Worm (Caenorhabditis elegans): Measurements from ENCODE around the gene H03E18.2.

DNA sequence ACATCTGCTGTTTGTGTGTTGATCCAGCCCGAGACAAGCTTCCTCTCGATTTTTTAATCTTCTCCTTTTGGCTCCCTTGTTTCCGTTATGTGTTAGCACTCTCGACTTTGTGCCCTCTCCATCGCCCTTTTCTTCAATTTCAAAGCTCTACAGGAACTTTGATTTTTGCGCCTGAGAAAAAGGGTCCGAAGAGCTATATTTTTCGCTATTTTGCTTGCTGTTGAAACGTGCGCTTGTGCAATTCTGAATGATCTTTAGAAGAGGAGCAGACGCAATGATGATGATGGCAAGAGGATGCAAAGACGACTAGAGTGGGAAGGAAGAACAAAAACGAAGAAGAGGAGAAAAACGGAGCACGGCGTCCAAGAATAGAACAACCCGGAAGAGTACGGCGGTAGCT is 38.6 kb downstream of the H03E18.2 start:
- TF ChIP-seq flt-1 (GFP tag; IDR thresholded peaks at IDR 0.05) (no peak), cog-1 (tag; optimal IDR thresholded peaks at IDR 0.05) (no peak), med-1 (GFP tag; optimal IDR thresholded peaks at IDR 0.05; ENCODE audit: insufficient read depth) (no peak)

Data from whole organism, midembryonic.